Worm (Caenorhabditis elegans): ENCODE data around the gene F40G12.6.

Gene F40G12.6

ce11 chrV:14267326-14267942 is 5.5 kb downstream of the F40G12.6 start (continued):
- TF ChIP-seq nhr-90 (tag; optimal IDR thresholded peaks at IDR 0.05) (no peak), B0019.2 (GFP tag; conservative IDR thresholded peaks at IDR 0.05) (no peak), xnd-1 (tag; optimal IDR thresholded peaks at IDR 0.05) (peak; percentile 11), lag-1 (GFP tag; IDR thresholded peaks at IDR 0.05) (no peak), unc-62 (GFP tag; optimal IDR thresholded peaks at IDR 0.05) (no peak), ceh-100 (GFP tag; IDR thresholded peaks at IDR 0.05) (peak; percentile 47; the same call in 1 of the 2 replicates), ztf-18 (tag; optimal IDR thresholded peaks at IDR 0.05) (no peak), sea-2 (GFP tag; IDR thresholded peaks at IDR 0.05) (no peak), egrh-3 (GFP tag; IDR thresholded peaks at IDR 0.05) (no peak), egl-18 (GFP tag; IDR thresholded peaks at IDR 0.05) (no peak), F39B2.1 (GFP tag; IDR thresholded peaks at IDR 0.05) (no peak)

- TF ChIP-seq snpc-3.4 (tag; optimal IDR thresholded peaks at IDR 0.05) (no peak), K12H6.12 (tag; optimal IDR thresholded peaks at IDR 0.05) (no peak), zim-3 (tag; optimal IDR thresholded peaks at IDR 0.05) (no peak), unc-130 (GFP tag; optimal IDR thresholded peaks at IDR 0.05) (no peak)
Observed at ce11 chrV:14260831-14261230, 12.1 kb downstream of the F40G12.6 start, which contains the start of gene F40G12.2. Gene F40G12.2, minus strand, starts transcription at chrV:14260931.

- TF ChIP-seq egrh-3 (GFP tag; IDR thresholded peaks at IDR 0.05), result no peak
- TF ChIP-seq T07F8.4 (tag; optimal IDR thresholded peaks at IDR 0.05), result no peak
- TF ChIP-seq hsf-1 (GFP tag; IDR thresholded peaks at IDR 0.05), result no peak
- TF ChIP-seq sptf-2 (GFP tag; optimal IDR thresholded peaks at IDR 0.05), result no peak
- TF ChIP-seq let-526 (GFP tag; IDR thresholded peaks at IDR 0.05), result no peak
- no peak for TF ChIP-seq akir-1 (GFP tag; optimal IDR thresholded peaks at IDR 0.05)
- TF ChIP-seq Y95B8A.8 (GFP tag; IDR thresholded peaks at IDR 0.05), result no peak
- no peak for TF ChIP-seq lin-35 (GFP tag; optimal IDR thresholded peaks at IDR 0.05)
- no peak for TF ChIP-seq F57C9.4 (tag; optimal IDR thresholded peaks at IDR 0.05)
- no peak for TF ChIP-seq nfya-2 (GFP tag; IDR thresholded peaks at IDR 0.05)
- no peak for TF ChIP-seq C06A6.2 (GFP tag; conservative IDR thresholded peaks at IDR 0.05)
Observed at ce11 chrV:14256813-14257212, 16.1 kb downstream of the F40G12.6 start, which contains the start of gene sre-8. Gene sre-8, plus strand, starts transcription at chrV:14257113.

ce11 chrV:14254221-14254620 is 18.7 kb downstream of the F40G12.6 start, which contains the start of gene K02E11.7:
Gene K02E11.7, minus strand, starts transcription at chrV:14254321.
- no peak for TF ChIP-seq akir-1 (GFP tag; optimal IDR thresholded peaks at IDR 0.05)
- TF ChIP-seq aptf-3 (GFP tag; IDR thresholded peaks at IDR 0.05), result no peak
- TF ChIP-seq zim-3 (tag; optimal IDR thresholded peaks at IDR 0.05), result no peak
- TF ChIP-seq hmg-1.2 (GFP tag; IDR thresholded peaks at IDR 0.05), result no peak

ce11 chrV:14252025-14252424 is 20.9 kb downstream of the F40G12.6 start, which contains the start of gene K02E11.5:
Gene K02E11.5, plus strand, starts transcription at chrV:14252325.
- TF ChIP-seq hsf-1 (GFP tag; IDR thresholded peaks at IDR 0.05), result no peak
- TF ChIP-seq C06A6.2 (GFP tag; conservative IDR thresholded peaks at IDR 0.05), result no peak
- TF ChIP-seq F49E8.2 (tag; optimal IDR thresholded peaks at IDR 0.05; ENCODE audit: insufficient read depth), result no peak

- no peak for TF ChIP-seq nfyb-1 (GFP tag; IDR thresholded peaks at IDR 0.05)
- no peak for TF ChIP-seq F10E7.11 (tag; optimal IDR thresholded peaks at IDR 0.05)
- no peak for TF ChIP-seq bed-1 (GFP tag; IDR thresholded peaks at IDR 0.05)
- no peak for TF ChIP-seq ZK185.1 (tag; optimal IDR thresholded peaks at IDR 0.05; ENCODE audit: poor library complexity, severe bottlenecking)
- no peak for TF ChIP-seq lsl-1 (GFP tag; optimal IDR thresholded peaks at IDR 0.05)
- TF ChIP-seq ceh-58 (GFP tag; IDR thresholded peaks at IDR 0.05), result no peak
- TF ChIP-seq egrh-3 (GFP tag; IDR thresholded peaks at IDR 0.05), result no peak
- no peak for TF ChIP-seq nhr-27 (tag; optimal IDR thresholded peaks at IDR 0.05)
- no peak for TF ChIP-seq ekl-4 (GFP tag; IDR thresholded peaks at IDR 0.05)
- TF ChIP-seq ceh-79 (tag; optimal IDR thresholded peaks at IDR 0.05), result no peak
- TF ChIP-seq F22D6.2 (tag; optimal IDR thresholded peaks at IDR 0.05), result no peak
- no peak for TF ChIP-seq F37B4.10 (GFP tag; IDR thresholded peaks at IDR 0.05)
- no peak for TF ChIP-seq K11D2.4 (GFP tag; IDR thresholded peaks at IDR 0.05)
- no peak for TF ChIP-seq hlh-26 (GFP tag; conservative IDR thresholded peaks at IDR 0.05)
Observed at ce11 chrV:14248654-14249053, 24.3 kb downstream of the F40G12.6 start, which contains the start of gene K02E11.6. Gene K02E11.6, plus strand, starts transcription at chrV:14248802.
